Worm (Caenorhabditis elegans) whole organism, L2 larva: Measurements from ENCODE around the gene Y54F10AM.6.

ENCODE experiments used
- ceh-16 ChIP-seq: fragments of 150-350 bp; optimal IDR thresholded peaks from 2 replicates; lab custom pipeline; 2014; ENCODE audit warnings: missing biosample characterization, missing genetic modification characterization
- fos-1 ChIP-seq: fragments of 150-350 bp; optimal IDR thresholded peaks from 2 replicates; lab custom pipeline; 2014; ENCODE audit warnings: missing biosample characterization, missing genetic modification characterization
- nhr-237 ChIP-seq: fragments of 150-350 bp; optimal IDR thresholded peaks from 2 replicates; lab custom pipeline; 2014; ENCODE audit warnings: missing biosample characterization, missing genetic modification characterization
- nhr-25 ChIP-seq: fragments of 150-350 bp; sonication (generic microtip); optimal IDR thresholded peaks from 3 replicates; lab custom pipeline; 2014; ENCODE audit warnings: missing biosample characterization, missing genetic modification characterization
- skn-1 ChIP-seq: sonication (generic microtip); optimal IDR thresholded peaks from 2 replicates; lab custom pipeline; 2017; ENCODE audit warnings: missing biosample characterization, missing genetic modification characterization
- snpc-4 ChIP-seq: fragments of 150-350 bp; optimal IDR thresholded peaks from 2 replicates; lab custom pipeline; 2014; ENCODE audit warnings: missing biosample characterization, missing genetic modification characterization
- zag-1 ChIP-seq: fragments of 150-350 bp; optimal IDR thresholded peaks from 2 replicates; lab custom pipeline; 2014; ENCODE audit warnings: missing biosample characterization, missing genetic modification characterization

- TF ChIP-seq ceh-16 (tag; lab: Kevin White, UChicago): no peak
- TF ChIP-seq skn-1 (tag; lab: Kevin White, UChicago): no peak
- no peak for TF ChIP-seq zag-1 (tag; lab: Kevin White, UChicago)
- TF ChIP-seq snpc-4: no peak
- no peak for TF ChIP-seq nhr-25
- no peak for TF ChIP-seq fos-1 (tag; lab: Kevin White, UChicago)
- TF ChIP-seq nhr-237 (tag; lab: Kevin White, UChicago): no peak
These were observed 52.8 kb downstream of the Y54F10AM.6 start, which contains the start of gene nhr-239 for ce11 chrIII:2561410-2561809.
